Worm (Caenorhabditis elegans): ENCODE measurements around the gene rps-13.

The rps-13 gene

ce11 chrIII:6381584-6382391 is 7.0 kb upstream of the rps-13 start, which contains the start of gene znf-622:
TSS of gene znf-622 (plus strand) at chrIII:6381634.
- TF ChIP-seq lim-7 (GFP tag; IDR thresholded peaks at IDR 0.05) = no peak
- no peak for TF ChIP-seq nhr-102 (tag; optimal IDR thresholded peaks at IDR 0.05)
- TF ChIP-seq unc-62 (GFP tag; optimal IDR thresholded peaks at IDR 0.05 in 1 of 2) = peak in 1 of 2 experiments; percentile 91
- no peak for TF ChIP-seq unc-62 (tag; optimal IDR thresholded peaks at IDR 0.05)
- TF ChIP-seq ama-1 (optimal IDR thresholded peaks at IDR 0.05) = peak; percentile 14
- TF ChIP-seq Y48G9A.11 (GFP tag; IDR thresholded peaks at IDR 0.05) = no peak

ce11 chrIII:6380472-6380871 is 5.7 kb upstream of the rps-13 start, which contains the start of gene C16A3.5:
TSS of gene C16A3.5 (plus strand) at chrIII:6380772.
- TF ChIP-seq mxl-3 (GFP tag; optimal IDR thresholded peaks at IDR 0.05) (no peak), set-16 (GFP tag; IDR thresholded peaks at IDR 0.05) (no peak), ama-1 (optimal IDR thresholded peaks at IDR 0.05) (peak; percentile 55)

ce11 chrIII:6379129-6379528 is 4.3 kb upstream of the rps-13 start, which contains the start of gene C16A3.6:
TSS of gene C16A3.6 (plus strand) at chrIII:6379212.
- TF ChIP-seq mdl-1 (tag; optimal IDR thresholded peaks at IDR 0.05) (peak in 1 of 2 experiments; percentile 26), lim-7 (GFP tag; IDR thresholded peaks at IDR 0.05) (no peak), fos-1 (tag; optimal IDR thresholded peaks at IDR 0.05) (no peak), arid-1 (GFP tag; conservative IDR thresholded peaks at IDR 0.05) (0 out of 2 replicates have a peak, but pooled peaks have one; percentile 33), ceh-20 (GFP tag; IDR thresholded peaks at IDR 0.05) (no peak), cey-2 (tag; optimal IDR thresholded peaks at IDR 0.05; ENCODE audit: borderline replicate concordance, insufficient read depth) (no peak), daf-12 (tag; optimal IDR thresholded peaks at IDR 0.05) (no peak), mes-2 (tag; optimal IDR thresholded peaks at IDR 0.05; ENCODE audit: poor library complexity, severe bottlenecking) (peak; percentile 72), tra-1 (GFP tag; IDR thresholded peaks at IDR 0.05) (no peak), dpl-1 (GFP tag; optimal IDR thresholded peaks at IDR 0.05) (no peak), aha-1 (tag) (peak; percentile 1), lir-3 (tag; optimal IDR thresholded peaks at IDR 0.05) (no peak), mdt-29 (GFP tag; IDR thresholded peaks at IDR 0.05) (no peak), fkh-10 (GFP tag; optimal IDR thresholded peaks at IDR 0.05) (no peak), lin-29 (GFP tag; IDR thresholded peaks at IDR 0.05) (no peak), jun-1 (tag; optimal IDR thresholded peaks at IDR 0.05) (no peak), php-3 (GFP tag; IDR thresholded peaks at IDR 0.05) (no peak), mxl-3 (GFP tag; optimal IDR thresholded peaks at IDR 0.05) (no peak), ztf-7 (tag; optimal IDR thresholded peaks at IDR 0.05) (no peak), skn-1 (tag; optimal IDR thresholded peaks at IDR 0.05) (no peak), egl-43 (GFP tag; IDR thresholded peaks at IDR 0.05) (no peak), nhr-41 (GFP tag; IDR thresholded peaks at IDR 0.05) (no peak), zfp-2 (tag; optimal IDR thresholded peaks at IDR 0.05) (no peak), nhr-42 (GFP tag; IDR thresholded peaks at IDR 0.05) (no peak), zfp-3 (GFP tag; conservative IDR thresholded peaks at IDR 0.05) (no peak), nhr-11 (tag; optimal IDR thresholded peaks at IDR 0.05) (no peak), zag-1 (tag; optimal IDR thresholded peaks at IDR 0.05) (no peak), dmd-9 (GFP tag; IDR thresholded peaks at IDR 0.05) (no peak), spr-1 (tag; optimal IDR thresholded peaks at IDR 0.05) (no peak), ces-1 (GFP tag; optimal IDR thresholded peaks at IDR 0.05) (no peak), rbr-2 (tag; optimal IDR thresholded peaks at IDR 0.05) (no peak), ctbp-1 (GFP tag; IDR thresholded peaks at IDR 0.05) (no peak), ZK546.5 (tag; optimal IDR thresholded peaks at IDR 0.05) (no peak), nhr-28 (tag; optimal IDR thresholded peaks at IDR 0.05) (no peak), Y48G9A.11 (GFP tag; IDR thresholded peaks at IDR 0.05) (no peak), F26F4.8 (GFP tag; conservative IDR thresholded peaks at IDR 0.05) (no peak), ceh-44 (GFP tag; IDR thresholded peaks at IDR 0.05) (no peak), Y5F2A.4 (GFP tag; optimal IDR thresholded peaks at IDR 0.05) (no peak), daf-8 (GFP tag; IDR thresholded peaks at IDR 0.05) (no peak), ZK337.2 (GFP tag; IDR thresholded peaks at IDR 0.05) (no peak), D1046.2 (GFP tag; IDR thresholded peaks at IDR 0.05) (no peak), nhr-6 (tag; optimal IDR thresholded peaks at IDR 0.05) (no peak)
